Fruit fly (Drosophila melanogaster) whole organism, embryonic: ENCODE results near the gene CRAT.

Experiments used
- ATbp ChIP-seq: fragments of 200-800 bp; sonication (Bioruptor generic); optimal IDR thresholded peaks from 2 replicates; lab custom pipeline; 2017; ENCODE audit warnings: missing biosample characterization, mild to moderate bottlenecking, missing genetic modification characterization, missing genetic modification reagents
- Atf3 ChIP-seq: fragments of 200-800 bp; sonication (Bioruptor generic); optimal IDR thresholded peaks from 3 replicates; lab custom pipeline; 2016; ENCODE audit warnings: missing biosample characterization, missing genetic modification characterization
- CG10267 ChIP-seq: fragments of 200-800 bp; sonication (Bioruptor generic); optimal IDR thresholded peaks from 2 replicates; lab custom pipeline; 2018; ENCODE audit warnings: missing biosample characterization, mild to moderate bottlenecking, missing genetic modification characterization, moderate library complexity
- CG12104 ChIP-seq: fragments of 200-800 bp; sonication (Bioruptor generic); optimal IDR thresholded peaks from 3 replicates; lab custom pipeline; 2016; ENCODE audit warnings: missing biosample characterization, missing genetic modification characterization
- CG12155 ChIP-seq: fragments of 200-800 bp; sonication (Bioruptor generic); optimal IDR thresholded peaks from 3 replicates; lab custom pipeline; 2016; ENCODE audit warnings: missing biosample characterization, missing genetic modification characterization
- CG13296 ChIP-seq: fragments of 200-800 bp; sonication (Bioruptor generic); optimal IDR thresholded peaks from 3 replicates; lab custom pipeline; 2018; ENCODE audit warnings: missing biosample characterization, mild to moderate bottlenecking, missing genetic modification characterization
- CG14050 ChIP-seq: fragments of 200-800 bp; sonication (Bioruptor generic); IDR thresholded peaks from 3 replicates; pipeline ENCODE4 v1.3.6; 2022; ENCODE audit warnings: missing biosample characterization, missing genetic modification characterization
- CG14965 ChIP-seq: fragments of 200-800 bp; sonication (Bioruptor generic); optimal IDR thresholded peaks from 2 replicates; lab custom pipeline; 2016; ENCODE audit warnings: missing biosample characterization, missing genetic modification characterization, borderline replicate concordance
- CG1529 ChIP-seq: fragments of 200-800 bp; sonication (Bioruptor generic); optimal IDR thresholded peaks from 3 replicates; lab custom pipeline; 2018; ENCODE audit warnings: missing biosample characterization, missing genetic modification characterization
- CG16813 ChIP-seq: fragments of 200-800 bp; sonication (Bioruptor generic); IDR thresholded peaks from 3 replicates; pipeline ENCODE4 v1.3.6; 2022; ENCODE audit warnings: missing biosample characterization, missing genetic modification characterization; ENCODE audit not compliant: partially characterized antibody
- CG2712 ChIP-seq: fragments of 200-800 bp; optimal IDR thresholded peaks from 3 replicates; lab custom pipeline; 2019; ENCODE audit warnings: missing biosample characterization, mild to moderate bottlenecking, missing genetic modification characterization, moderate library complexity
- CG31365 ChIP-seq: fragments of 200-800 bp; sonication (Bioruptor generic); optimal IDR thresholded peaks from 2 replicates; lab custom pipeline; 2018; ENCODE audit warnings: missing biosample characterization, mild to moderate bottlenecking, missing genetic modification characterization
- CG31441 ChIP-seq: fragments of 200-800 bp; sonication (Bioruptor generic); IDR thresholded peaks from 2 replicates; pipeline ENCODE4 v1.3.6; 2022; ENCODE audit warnings: missing biosample characterization, missing genetic modification characterization
- CG34422 ChIP-seq: fragments of 200-800 bp; sonication (Bioruptor generic); IDR thresholded peaks from 3 replicates; pipeline ENCODE4 v1.3.6; 2022; ENCODE audit warnings: missing biosample characterization, missing genetic modification characterization
- CG4424 ChIP-seq: fragments of 200-800 bp; sonication (Bioruptor generic); optimal IDR thresholded peaks from 3 replicates; lab custom pipeline; 2016; ENCODE audit warnings: missing biosample characterization, missing genetic modification characterization
- CG4854 ChIP-seq: fragments of 200-800 bp; sonication (Bioruptor generic); optimal IDR thresholded peaks from 2 replicates; lab custom pipeline; 2016; ENCODE audit warnings: missing biosample characterization, missing genetic modification characterization, inconsistent platforms
- CG6254 ChIP-seq: fragments of 200-800 bp; sonication (Bioruptor generic); optimal IDR thresholded peaks from 3 replicates; lab custom pipeline; 2017; ENCODE audit warnings: mild to moderate bottlenecking, missing biosample characterization, missing genetic modification reagents, missing genetic modification characterization
- CG6689 ChIP-seq: fragments of 200-800 bp; sonication (Bioruptor generic); IDR thresholded peaks from 2 replicates; pipeline ENCODE4 v1.3.6; 2022; ENCODE audit warnings: missing biosample characterization, missing genetic modification characterization
- CG7786 ChIP-seq: fragments of 200-800 bp; sonication (Bioruptor generic); optimal IDR thresholded peaks from 2 replicates; lab custom pipeline; 2016; ENCODE audit warnings: missing biosample characterization, missing genetic modification characterization
- CG8359 ChIP-seq: fragments of 200-800 bp; sonication (Bioruptor generic); optimal IDR thresholded peaks from 2 replicates; lab custom pipeline; 2017; ENCODE audit warnings: missing biosample characterization, mild to moderate bottlenecking, missing genetic modification characterization, borderline replicate concordance
- CHES-1-like ChIP-seq: fragments of 200-800 bp; sonication (Bioruptor generic); optimal IDR thresholded peaks from 2 replicates; lab custom pipeline; 2016; ENCODE audit warnings: missing biosample characterization, missing genetic modification characterization
- Chrac-16 ChIP-seq: fragments of 200-800 bp; sonication (Bioruptor generic); optimal IDR thresholded peaks from 3 replicates; lab custom pipeline; 2016; ENCODE audit warnings: missing biosample characterization, missing genetic modification characterization
- D ChIP-seq, 2 experiments: fragments of 200-800 bp in 1 of 2; fragments of >200 bp in 1 of 2; sonication (Bioruptor generic) in 1 of 2; optimal IDR thresholded peaks; 2 replicates in 1 of 2; 3 replicates in 1 of 2; lab custom pipeline; 2017; ENCODE audit warnings: mild to moderate bottlenecking in 1 of 2, missing biosample characterization in 1 of 2, missing genetic modification characterization in 1 of 2, missing genetic modification reagents in 1 of 2
- Doc2 ChIP-seq: fragments of 200-800 bp; sonication (Bioruptor generic); IDR thresholded peaks from 2 replicates; pipeline ENCODE4 v1.3.6; 2022; ENCODE audit warnings: missing biosample characterization, missing genetic modification characterization
- Max ChIP-seq: fragments of 200-800 bp; sonication (Bioruptor generic); optimal IDR thresholded peaks from 2 replicates; lab custom pipeline; 2016; ENCODE audit warnings: missing biosample characterization, mild to moderate bottlenecking, missing genetic modification characterization
- Mes4 ChIP-seq: fragments of 200-800 bp; sonication (Bioruptor generic); optimal IDR thresholded peaks from 2 replicates; lab custom pipeline; 2016; ENCODE audit warnings: missing biosample characterization, missing genetic modification characterization
- NC2α ChIP-seq: fragments of 200-800 bp; sonication (Bioruptor generic); optimal IDR thresholded peaks from 2 replicates; lab custom pipeline; 2016; ENCODE audit warnings: missing biosample characterization, missing genetic modification characterization
- Pdp1 ChIP-seq, 2 experiments: fragments of 200-800 bp; sonication (Bioruptor generic); optimal IDR thresholded peaks; 3 replicates each; lab custom pipeline; 2016; ENCODE audit warnings: missing biosample characterization in 2 of 2, missing genetic modification characterization in 2 of 2, mild to moderate bottlenecking in 1 of 2, moderate library complexity in 1 of 2
- TFAM ChIP-seq: fragments of 200-800 bp; sonication (Bioruptor generic); optimal IDR thresholded peaks from 2 replicates; lab custom pipeline; 2017; ENCODE audit warnings: missing biosample characterization, missing genetic modification characterization, inconsistent platforms
- az2 ChIP-seq: fragments of 200-800 bp; sonication (Bioruptor generic); optimal IDR thresholded peaks from 3 replicates; lab custom pipeline; 2016; ENCODE audit warnings: missing biosample characterization, missing genetic modification characterization
- bcd ChIP-seq: fragments of 200-800 bp; sonication (Bioruptor generic); optimal IDR thresholded peaks from 2 replicates; lab custom pipeline; 2017; ENCODE audit warnings: missing biosample characterization, mild to moderate bottlenecking, missing genetic modification characterization
- cas ChIP-seq: fragments of 200-800 bp; sonication (Bioruptor generic); IDR thresholded peaks from 2 replicates; pipeline ENCODE4 v1.3.6; 2022; ENCODE audit warnings: missing biosample characterization, missing genetic modification characterization
- disco-r ChIP-seq: fragments of 200-800 bp; sonication (Bioruptor generic); optimal IDR thresholded peaks from 2 replicates; lab custom pipeline; 2016; ENCODE audit warnings: missing biosample characterization, missing genetic modification characterization
- fd102C ChIP-seq: fragments of 200-800 bp; sonication (Bioruptor generic); optimal IDR thresholded peaks from 2 replicates; lab custom pipeline; 2018; ENCODE audit warnings: missing biosample characterization, mild to moderate bottlenecking, missing genetic modification characterization, moderate library complexity
- gcm ChIP-seq: fragments of 200-800 bp; sonication (Bioruptor generic); optimal IDR thresholded peaks from 2 replicates; lab custom pipeline; 2019; ENCODE audit warnings: missing biosample characterization, mild to moderate bottlenecking, missing genetic modification characterization, moderate library complexity
- gsb ChIP-seq: fragments of 200-800 bp; sonication (Bioruptor generic); IDR thresholded peaks from 2 replicates; pipeline ENCODE4 v1.3.6; 2022; ENCODE audit warnings: missing biosample characterization, missing genetic modification characterization
- hkb ChIP-seq, 2 experiments: fragments of 200-800 bp in 1 of 2; fragments of >200 bp in 1 of 2; sonication (Bioruptor generic) in 1 of 2; IDR thresholded peaks in 1 of 2; optimal IDR thresholded peaks in 1 of 2; 2 replicates each; pipeline versions ENCODE4 v1.3.6 to Lab custom; 2017 to 2022; ENCODE audit warnings: missing biosample characterization in 1 of 2, missing genetic modification characterization in 1 of 2
- mirr ChIP-seq: fragments of 200-800 bp; sonication (Bioruptor generic); optimal IDR thresholded peaks from 3 replicates; lab custom pipeline; 2018; ENCODE audit warnings: missing biosample characterization, mild to moderate bottlenecking, missing genetic modification characterization
- prd ChIP-seq, 3 experiments: fragments of >200 bp in 2 of 3; fragments of 200-800 bp in 1 of 3; sonication (Bioruptor generic) in 1 of 3; optimal IDR thresholded peaks in 2 of 3; IDR thresholded peaks in 1 of 3; 2 replicates in 2 of 3; 3 replicates in 1 of 3; pipeline versions ENCODE4 v1.3.6 to Lab custom; 2017 to 2022; ENCODE audit warnings: missing biosample characterization in 1 of 3, missing genetic modification characterization in 1 of 3
- row ChIP-seq: fragments of 200-800 bp; sonication (Bioruptor generic); IDR thresholded peaks from 3 replicates; pipeline ENCODE4 v1.3.6; 2022; ENCODE audit warnings: missing biosample characterization, missing genetic modification characterization
- sc ChIP-seq, 3 experiments: fragments of >200 bp in 2 of 3; fragments of 200-800 bp in 1 of 3; sonication (Bioruptor generic) in 1 of 3; optimal IDR thresholded peaks; 2 replicates in 2 of 3; 3 replicates in 1 of 3; lab custom pipeline; 2017; ENCODE audit warnings: mild to moderate bottlenecking in 1 of 3, missing biosample characterization in 1 of 3, missing genetic modification characterization in 1 of 3, missing genetic modification reagents in 1 of 3
- sens ChIP-seq: fragments of 200-800 bp; sonication (Bioruptor generic); peaks from one replicate; lab custom pipeline; 2016; ENCODE audit warnings: missing biosample characterization, missing genetic modification characterization
- sisA ChIP-seq: fragments of 200-800 bp; sonication (Bioruptor generic); IDR thresholded peaks from 2 replicates; pipeline ENCODE4 v1.3.6; 2022; ENCODE audit warnings: missing biosample characterization, missing genetic modification characterization
- slp2 ChIP-seq: fragments of 200-800 bp; sonication (Bioruptor generic); optimal IDR thresholded peaks from 2 replicates; lab custom pipeline; 2016; ENCODE audit warnings: missing biosample characterization, missing genetic modification characterization
- sr ChIP-seq: fragments of 200-800 bp; sonication (Bioruptor generic); IDR thresholded peaks from 3 replicates; pipeline ENCODE4 v1.3.6; 2022; ENCODE audit warnings: missing biosample characterization, missing genetic modification characterization
- trem ChIP-seq: fragments of 200-800 bp; optimal IDR thresholded peaks from 3 replicates; lab custom pipeline; 2019; ENCODE audit warnings: missing biosample characterization, mild to moderate bottlenecking, missing genetic modification characterization, moderate library complexity
- ttk ChIP-seq: fragments of 200-800 bp; sonication (Bioruptor generic); IDR thresholded peaks from 2 replicates; pipeline ENCODE4 v2.1.2; 2022; ENCODE audit warnings: missing biosample characterization, missing genetic modification characterization
- zf30C ChIP-seq: fragments of 200-800 bp; sonication (Bioruptor generic); optimal IDR thresholded peaks from 3 replicates; lab custom pipeline; 2018; ENCODE audit warnings: missing biosample characterization, mild to moderate bottlenecking, missing genetic modification characterization
- zfh2 ChIP-seq: fragments of 200-800 bp; sonication (Bioruptor generic); optimal IDR thresholded peaks from 2 replicates; lab custom pipeline; 2016; ENCODE audit warnings: missing biosample characterization, missing genetic modification characterization

Gene CRAT

DNA sequence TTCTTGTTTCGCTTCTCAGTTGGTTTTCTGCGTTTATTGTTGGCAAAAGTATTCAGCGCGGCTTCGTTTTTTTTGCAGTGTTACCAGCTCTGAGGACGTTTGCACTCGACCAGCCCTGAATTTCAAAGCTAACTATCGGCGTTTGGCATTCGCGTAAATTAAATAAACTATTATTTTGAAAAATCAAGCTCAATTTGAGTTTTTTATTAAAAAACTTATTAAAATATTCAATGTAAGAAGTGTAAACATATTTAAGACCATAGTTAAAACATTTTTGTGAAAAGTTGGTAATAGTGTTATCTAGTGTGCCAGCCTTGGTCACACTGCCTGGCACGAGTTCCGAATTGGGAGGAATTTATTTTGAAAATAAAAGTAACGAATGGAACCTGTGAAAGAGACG lies 30.0 kb downstream of the CRAT start, which contains the start of the genes SmD2 and CG18048 (continued):
- TF ChIP-seq CG2712, result peak; percentile 54
- TF ChIP-seq CG6689 (GFP tag; lab: Robert Waterston, UW), result no peak
- TF ChIP-seq CG1529 (GFP tag; lab: Kevin White, UChicago), result no peak
- no peak for TF ChIP-seq CG14965
- TF ChIP-seq CG12104, result no peak
- peak; percentile 33; the same call in 1 of the 2 replicates for TF ChIP-seq CG31441 (GFP tag; lab: Robert Waterston, UW)
- no peak for TF ChIP-seq NC2α (GFP tag; lab: Kevin White, UChicago)
- peak; percentile 43 for TF ChIP-seq CG6254 (GFP tag; lab: Kevin White, UChicago)
- TF ChIP-seq bcd, result peak; percentile 12
- TF ChIP-seq zfh2 (GFP tag; lab: Kevin White, UChicago), result peak; percentile 13
- TF ChIP-seq sisA (GFP tag; lab: Robert Waterston, UW), result no peak
- TF ChIP-seq CG7786 (GFP tag; lab: Kevin White, UChicago), result no peak
- no peak for TF ChIP-seq sr
- no peak for TF ChIP-seq TFAM (GFP tag; lab: Kevin White, UChicago)
- TF ChIP-seq CG14050 (GFP tag; lab: Robert Waterston, UW), result no peak
- TF ChIP-seq cas (GFP tag; lab: Robert Waterston, UW), result no peak
- TF ChIP-seq disco-r (GFP tag; lab: Kevin White, UChicago), result no peak
- TF ChIP-seq CG4424 (GFP tag; lab: Kevin White, UChicago), result no peak
- TF ChIP-seq hkb (optimal IDR thresholded peaks at IDR 0.05; lab: Kevin White, UChicago), result peak; percentile 43
- no peak for TF ChIP-seq hkb (GFP tag; IDR thresholded peaks at IDR 0.05; lab: Robert Waterston, UW)
- no peak for TF ChIP-seq CG8359 (GFP tag; lab: Kevin White, UChicago)
- no peak for TF ChIP-seq ttk (GFP tag; lab: Robert Waterston, UW)
- no peak for TF ChIP-seq gcm
- TF ChIP-seq mirr (GFP tag; lab: Kevin White, UChicago), result no peak
- peak; percentile 84 for TF ChIP-seq CG16813 (GFP tag; lab: Robert Waterston, UW)
- peak; percentile 5 for TF ChIP-seq Chrac-16
- TF ChIP-seq CHES-1-like (GFP tag; lab: Kevin White, UChicago), result peak; percentile 6
- no peak for TF ChIP-seq az2 (GFP tag; lab: Kevin White, UChicago)
- no peak for TF ChIP-seq prd (optimal IDR thresholded peaks at IDR 0.05; lab: Kevin White, UChicago)
- TF ChIP-seq prd (GFP tag; IDR thresholded peaks at IDR 0.05; lab: Robert Waterston, UW), result no peak
- 0 out of 3 replicates have a peak, but pooled peaks have one; percentile 51 for TF ChIP-seq CG34422
- TF ChIP-seq Mes4 (GFP tag; lab: Kevin White, UChicago), result no peak
- peak in 1 of 2 experiments; percentile 47 for TF ChIP-seq Pdp1 (GFP tag; optimal IDR thresholded peaks at IDR 0.05; lab: Kevin White, UChicago)
- TF ChIP-seq Max, result peak; percentile 72
- TF ChIP-seq CG4854 (GFP tag; lab: Kevin White, UChicago), result peak; percentile 18
- no peak for TF ChIP-seq slp2
- peak; percentile 85 for TF ChIP-seq trem
- no peak for TF ChIP-seq CG31365 (tag; lab: Kevin White, UChicago)
- TF ChIP-seq CG10267 (tag; lab: Kevin White, UChicago), result peak; percentile 66
- peak; percentile 83 for TF ChIP-seq row (GFP tag; lab: Robert Waterston, UW)
- no peak for TF ChIP-seq sc (optimal IDR thresholded peaks at IDR 0.05; lab: Kevin White, UChicago)
- no peak for TF ChIP-seq sc (GFP tag; optimal IDR thresholded peaks at IDR 0.05; lab: Kevin White, UChicago)
- no peak for TF ChIP-seq gsb
- TF ChIP-seq D (optimal IDR thresholded peaks at IDR 0.05; lab: Kevin White, UChicago), result no peak
- TF ChIP-seq D (GFP tag; optimal IDR thresholded peaks at IDR 0.05; lab: Kevin White, UChicago), result no peak
- no peak for TF ChIP-seq CG13296
- no peak for TF ChIP-seq zf30C (GFP tag; lab: Kevin White, UChicago)
- no peak for TF ChIP-seq fd102C (GFP tag; lab: Kevin White, UChicago)
- TF ChIP-seq Doc2 (GFP tag; lab: Robert Waterston, UW), result no peak
- TF ChIP-seq sens (GFP tag; lab: Kevin White, UChicago), result peak; percentile 27
- no peak for TF ChIP-seq Atf3 (GFP tag; lab: Kevin White, UChicago)
- TF ChIP-seq ATbp (GFP tag; lab: Kevin White, UChicago), result no peak
- TF ChIP-seq CG12155 (GFP tag; lab: Kevin White, UChicago), result peak; percentile 12
